Fruit fly (Drosophila melanogaster): ENCODE results near the gene dib.

DNA sequence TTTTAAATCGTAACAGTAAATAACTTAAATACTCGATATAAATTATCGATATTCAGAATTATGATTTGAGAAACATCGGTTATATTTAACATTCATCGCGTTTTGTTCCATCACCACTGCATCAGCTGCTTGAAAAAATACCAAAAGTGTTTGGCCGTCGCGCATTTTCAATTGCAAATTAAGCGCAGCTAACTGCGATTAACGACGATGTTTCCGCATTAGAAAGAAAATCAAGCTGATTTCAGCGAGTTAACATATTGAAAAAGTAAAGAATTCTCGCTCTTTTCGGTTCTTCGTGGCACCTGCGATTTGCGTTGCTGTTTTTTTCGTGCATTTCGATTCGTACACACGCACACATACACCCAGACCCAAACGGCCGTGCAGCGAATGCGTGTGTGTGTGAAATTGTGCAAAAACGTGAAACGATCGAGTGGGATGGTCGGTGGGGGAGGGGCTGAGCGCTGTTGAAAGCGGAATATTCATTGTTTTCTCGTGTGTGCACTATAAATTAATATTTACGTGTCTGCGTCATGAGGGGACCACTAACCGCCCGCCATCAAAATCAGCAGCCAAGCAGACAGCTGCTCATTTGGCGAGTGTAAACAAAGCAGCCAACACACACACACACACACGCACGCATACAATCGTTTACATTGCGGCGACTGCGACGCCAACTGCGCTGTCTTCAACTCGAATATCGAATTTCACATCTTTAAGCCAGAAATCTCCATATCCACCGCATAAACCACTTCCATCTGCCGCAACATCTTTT, 46.2 kb downstream of the dib start, which contains the start of gene Ack:
- TF ChIP-seq psq (optimal IDR thresholded peaks at IDR 0.05) (no peak), CG8478 (optimal IDR thresholded peaks at IDR 0.05) (peak; percentile 52), usp (GFP tag; optimal IDR thresholded peaks at IDR 0.05) (no peak), pan (optimal IDR thresholded peaks at IDR 0.05) (no peak), Dll (optimal IDR thresholded peaks at IDR 0.05) (no peak), EcR (GFP tag; optimal IDR thresholded peaks at IDR 0.05) (no peak)

Data from whole organism.